Fruit fly (Drosophila melanogaster) Kc167 (cell line): ENCODE results near the gene Ugt36F1.

Experiments used
- Myc ChIP-seq: fragments of >200 bp; optimal IDR thresholded peaks from 2 replicates; lab custom pipeline; 2017; ENCODE audit warnings: missing external identifiers
- Sin3A ChIP-seq: fragments of >200 bp; optimal IDR thresholded peaks from 2 replicates; lab custom pipeline; 2018; ENCODE audit warnings: missing external identifiers
- h ChIP-seq: fragments of >200 bp; optimal IDR thresholded peaks from 3 replicates; lab custom pipeline; 2018; ENCODE audit warnings: missing external identifiers
- insv ChIP-seq: fragments of >200 bp; optimal IDR thresholded peaks from 3 replicates; lab custom pipeline; 2018; ENCODE audit warnings: missing external identifiers
- psq ChIP-seq: fragments of >200 bp; optimal IDR thresholded peaks from 2 replicates; lab custom pipeline; 2017; ENCODE audit warnings: missing external identifiers
- ttk ChIP-seq: sonication (Bioruptor generic); optimal IDR thresholded peaks from 2 replicates; lab custom pipeline; 2017; ENCODE audit warnings: missing external identifiers

Ugt36F1 gene

DNA sequence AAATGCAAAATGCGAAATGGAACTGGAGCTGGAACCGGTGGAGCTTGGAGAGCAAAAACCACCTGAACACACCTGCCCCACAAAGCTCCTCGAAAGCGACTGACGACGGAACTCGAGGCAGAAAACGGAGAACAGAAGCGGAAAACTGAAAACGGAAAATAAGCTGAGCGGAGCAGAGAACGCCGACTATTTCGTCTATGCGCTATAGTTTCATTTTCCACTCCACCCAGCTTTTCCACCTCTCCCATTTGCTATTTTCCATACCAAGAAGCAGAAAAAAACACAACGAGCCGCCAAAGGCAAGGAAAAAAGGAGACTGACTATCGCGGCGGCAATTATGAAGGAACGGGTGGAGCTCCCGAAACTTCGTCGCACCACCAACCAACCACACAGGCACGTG is 26.3 kb upstream of the Ugt36F1 start, which contains the start of gene ham:
Gene ham (minus strand): TSS at position 101 of the 400 bp plus-strand sequence.
- TF ChIP-seq insv (lab: Kevin White, UChicago) (no peak), Myc (lab: Kevin White, UChicago) (no peak), psq (lab: Kevin White, UChicago) (no peak), ttk (lab: Kevin White, UChicago) (no peak), h (no peak), Sin3A (no peak)

DNA sequence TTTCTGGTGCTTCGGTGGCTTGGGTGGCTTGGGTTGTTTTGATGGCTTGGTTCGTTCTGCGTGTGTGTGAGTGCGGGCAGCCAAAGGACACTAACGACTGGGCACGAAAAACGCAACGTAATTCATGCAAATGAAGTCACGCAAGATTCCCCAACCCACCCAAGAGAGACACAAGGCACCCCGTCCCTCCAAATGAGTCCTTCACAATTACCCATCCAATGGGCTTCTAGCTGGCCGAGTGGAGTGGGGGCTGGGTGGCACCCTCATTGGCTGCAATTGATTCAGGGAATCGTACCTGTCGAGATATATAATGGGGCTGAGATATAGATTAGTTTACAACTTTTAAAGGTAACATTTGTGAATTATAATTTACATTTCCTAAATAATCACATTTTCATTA is 25.9 kb upstream of the Ugt36F1 start:
- TF ChIP-seq ttk (lab: Kevin White, UChicago) = no peak
- TF ChIP-seq psq (lab: Kevin White, UChicago) = no peak
- TF ChIP-seq Myc (lab: Kevin White, UChicago) = no peak
- no peak for TF ChIP-seq Sin3A
- TF ChIP-seq h = no peak
- TF ChIP-seq insv (lab: Kevin White, UChicago) = no peak

DNA sequence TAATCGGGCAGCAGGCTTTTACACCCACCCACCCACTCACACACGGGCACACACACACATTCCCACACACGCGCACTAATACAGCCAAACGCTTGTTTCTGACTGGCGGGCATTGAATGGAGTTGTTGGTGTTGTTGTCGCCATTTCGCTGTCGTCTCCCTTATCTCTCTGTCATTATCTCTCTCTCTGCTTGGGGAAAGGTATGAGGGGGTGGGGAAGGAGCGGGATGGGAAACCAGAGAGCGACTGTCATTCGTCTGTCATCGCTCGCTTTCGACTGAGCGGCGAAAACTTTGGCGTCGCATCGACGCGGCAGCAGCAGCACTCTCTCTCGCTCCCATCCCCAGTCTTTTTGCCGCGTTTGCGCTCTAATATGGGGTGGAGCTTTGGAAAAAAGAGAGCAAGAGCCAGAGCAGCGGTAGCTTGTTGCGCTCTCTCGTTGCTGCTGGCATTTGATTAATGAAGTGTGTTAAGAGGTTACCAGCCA is 23.2 kb upstream of the Ugt36F1 start:
- TF ChIP-seq insv (lab: Kevin White, UChicago) (peak; percentile 67), ttk (lab: Kevin White, UChicago) (no peak), Sin3A (no peak)

DNA sequence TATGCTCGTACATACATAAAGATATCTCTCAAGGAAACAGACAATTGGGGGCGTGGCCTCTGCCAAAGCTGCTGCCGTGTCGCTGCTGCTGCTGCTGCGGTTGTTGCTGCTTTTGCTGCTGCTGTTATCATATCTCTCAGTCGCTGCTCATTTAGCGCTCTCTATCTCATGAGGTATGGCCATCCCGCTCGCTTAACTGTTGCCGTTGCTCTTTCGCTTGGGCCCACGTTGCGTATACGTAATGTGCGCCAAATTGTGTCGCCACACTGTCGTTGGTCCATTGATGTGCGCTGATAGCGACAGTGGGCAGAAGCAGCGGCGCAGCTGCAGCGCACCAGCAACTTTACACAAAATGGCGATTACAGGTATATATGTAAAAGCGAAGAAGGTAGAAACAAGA is 22.7 kb upstream of the Ugt36F1 start:
- TF ChIP-seq psq (lab: Kevin White, UChicago) = no peak
- no peak for TF ChIP-seq ttk (lab: Kevin White, UChicago)
- TF ChIP-seq Myc (lab: Kevin White, UChicago) = no peak
- no peak for TF ChIP-seq Sin3A
- TF ChIP-seq h = no peak
- TF ChIP-seq insv (lab: Kevin White, UChicago) = no peak

DNA sequence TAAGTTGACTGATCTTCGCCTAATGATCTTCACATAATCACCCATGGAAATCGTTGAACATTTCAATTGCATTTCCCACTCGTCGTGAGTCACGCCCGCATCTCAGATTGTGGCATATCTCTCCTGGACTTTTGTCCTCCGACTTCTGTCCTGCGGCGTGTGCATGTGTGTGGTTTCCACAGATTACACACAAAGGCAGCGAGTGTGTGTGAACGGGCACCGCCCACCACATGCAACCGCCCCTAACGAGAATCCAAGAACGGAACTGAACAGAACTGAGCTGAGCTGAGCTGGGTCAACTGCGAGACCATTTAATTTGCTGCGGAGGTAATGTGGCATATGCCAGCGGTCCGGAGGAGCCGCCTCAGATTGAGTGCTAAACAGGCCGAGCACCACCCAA is 17.4 kb upstream of the Ugt36F1 start:
- TF ChIP-seq insv (lab: Kevin White, UChicago) (no peak), Myc (lab: Kevin White, UChicago) (no peak), Sin3A (no peak), psq (lab: Kevin White, UChicago) (no peak), h (no peak), ttk (lab: Kevin White, UChicago) (no peak)

DNA sequence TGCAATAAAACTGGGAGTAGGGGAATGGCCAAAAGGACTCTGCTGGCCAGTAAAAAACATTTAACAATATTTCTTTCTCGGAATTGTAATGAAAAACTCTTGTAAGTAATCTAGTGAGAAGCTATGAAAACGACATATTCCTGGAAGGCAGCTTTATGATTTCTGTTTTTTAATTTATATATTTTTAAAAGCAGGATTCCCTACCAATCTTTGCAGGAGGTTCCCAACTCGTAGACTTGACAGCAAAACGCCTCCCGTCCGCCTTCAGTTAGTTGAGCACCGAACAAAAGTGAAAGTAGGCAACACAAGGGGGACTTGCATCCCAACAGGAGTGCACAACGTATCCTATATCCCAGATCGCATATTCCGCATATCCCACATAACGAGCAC is 13.9 kb upstream of the Ugt36F1 start, which contains the start of gene CG43814:
Gene CG43814 (minus strand): TSS at position 101 of the 390 bp plus-strand sequence.
- no peak for TF ChIP-seq Myc (lab: Kevin White, UChicago)
- TF ChIP-seq Sin3A = no peak
- no peak for TF ChIP-seq psq (lab: Kevin White, UChicago)
- no peak for TF ChIP-seq h
- no peak for TF ChIP-seq insv (lab: Kevin White, UChicago)
- no peak for TF ChIP-seq ttk (lab: Kevin White, UChicago)

DNA sequence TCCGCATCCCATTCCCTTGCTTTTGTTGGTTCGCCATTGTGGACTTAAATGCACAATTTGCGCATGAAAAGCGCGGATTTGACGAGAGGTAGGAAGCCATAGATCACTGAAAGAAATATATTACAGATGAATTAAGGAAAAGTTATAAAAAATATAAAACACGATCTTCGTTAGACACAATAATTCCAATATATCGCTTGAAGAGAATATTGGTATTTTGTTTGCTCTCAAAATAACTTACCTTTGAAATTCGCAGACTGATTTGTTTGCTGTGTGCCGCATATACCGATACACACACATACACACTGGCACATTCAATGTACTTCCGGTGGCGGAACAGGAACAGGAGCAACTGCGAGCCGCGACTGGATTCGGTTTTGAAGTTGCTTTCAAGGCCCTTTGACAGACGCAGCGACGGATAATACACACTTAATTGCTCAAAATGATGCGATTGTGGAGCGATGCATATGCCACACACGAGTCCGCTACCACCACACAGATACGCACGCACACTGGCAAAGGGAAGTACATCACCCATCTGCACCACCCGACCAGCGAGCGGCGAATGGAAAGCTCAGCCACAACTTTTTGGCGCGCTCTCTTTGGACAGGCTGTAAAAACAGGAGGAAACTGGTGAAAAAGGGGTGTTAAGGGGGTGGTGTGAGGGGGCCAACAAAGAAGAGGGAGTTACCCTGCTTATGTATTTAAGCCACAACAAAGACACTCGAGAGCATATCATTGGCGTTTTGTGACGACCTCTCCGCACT is 13.3 kb upstream of the Ugt36F1 start:
- TF ChIP-seq insv (lab: Kevin White, UChicago) (no peak), psq (lab: Kevin White, UChicago) (no peak), Sin3A (no peak), Myc (lab: Kevin White, UChicago) (no peak), ttk (lab: Kevin White, UChicago) (no peak)

DNA sequence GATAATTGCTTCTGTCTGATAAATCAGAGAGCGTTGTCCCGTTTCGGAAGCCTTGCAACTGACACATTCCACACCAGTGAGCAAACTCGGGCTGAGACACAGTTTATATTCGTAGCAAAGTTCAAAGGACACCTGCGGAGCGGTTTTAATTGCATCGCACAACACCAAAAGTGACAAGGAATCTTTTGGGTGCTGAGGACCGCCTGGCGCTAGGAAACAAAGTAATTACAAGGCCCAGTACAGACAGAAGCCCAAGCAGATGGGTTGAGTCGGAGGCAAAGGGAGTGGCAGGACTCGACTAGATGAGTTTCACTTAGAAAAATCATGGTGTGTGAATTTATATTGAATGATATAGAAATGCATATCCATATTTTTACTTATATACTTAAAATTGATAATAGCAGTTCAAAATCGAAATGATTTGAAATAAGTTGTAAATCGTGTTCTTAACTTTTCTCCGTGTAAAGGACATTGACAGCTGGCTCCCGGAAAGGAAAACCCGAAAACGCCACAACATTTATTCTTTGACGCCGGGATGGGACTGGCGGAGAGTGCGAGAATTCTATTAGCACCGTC is 10.3 kb upstream of the Ugt36F1 start:
- TF ChIP-seq Sin3A (no peak), Myc (lab: Kevin White, UChicago) (no peak), ttk (lab: Kevin White, UChicago) (no peak), psq (lab: Kevin White, UChicago) (no peak), h (no peak), insv (lab: Kevin White, UChicago) (no peak)

DNA sequence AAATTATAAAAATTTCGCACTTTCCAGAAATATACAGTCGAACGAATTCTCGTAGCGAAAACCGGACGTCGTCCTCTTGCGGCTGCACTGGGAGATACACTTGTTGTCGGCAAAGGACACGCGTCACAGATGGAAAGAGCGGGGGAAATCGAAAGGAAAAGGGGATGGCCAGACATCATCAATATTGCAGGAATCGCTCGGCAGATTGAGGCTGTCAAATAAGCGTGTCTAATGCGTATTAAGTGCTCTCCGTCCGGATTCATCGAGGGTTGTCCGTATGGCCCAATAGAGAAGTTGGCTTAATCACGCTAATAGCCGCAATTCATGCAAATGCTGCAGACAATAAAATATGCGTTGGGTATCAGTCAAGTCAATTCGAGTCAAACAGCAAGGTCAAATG is 9.7 kb upstream of the Ugt36F1 start:
- no peak for TF ChIP-seq insv (lab: Kevin White, UChicago)
- TF ChIP-seq Sin3A = no peak
- TF ChIP-seq h = no peak
- no peak for TF ChIP-seq ttk (lab: Kevin White, UChicago)
- TF ChIP-seq psq (lab: Kevin White, UChicago) = no peak
- TF ChIP-seq Myc (lab: Kevin White, UChicago) = no peak

DNA sequence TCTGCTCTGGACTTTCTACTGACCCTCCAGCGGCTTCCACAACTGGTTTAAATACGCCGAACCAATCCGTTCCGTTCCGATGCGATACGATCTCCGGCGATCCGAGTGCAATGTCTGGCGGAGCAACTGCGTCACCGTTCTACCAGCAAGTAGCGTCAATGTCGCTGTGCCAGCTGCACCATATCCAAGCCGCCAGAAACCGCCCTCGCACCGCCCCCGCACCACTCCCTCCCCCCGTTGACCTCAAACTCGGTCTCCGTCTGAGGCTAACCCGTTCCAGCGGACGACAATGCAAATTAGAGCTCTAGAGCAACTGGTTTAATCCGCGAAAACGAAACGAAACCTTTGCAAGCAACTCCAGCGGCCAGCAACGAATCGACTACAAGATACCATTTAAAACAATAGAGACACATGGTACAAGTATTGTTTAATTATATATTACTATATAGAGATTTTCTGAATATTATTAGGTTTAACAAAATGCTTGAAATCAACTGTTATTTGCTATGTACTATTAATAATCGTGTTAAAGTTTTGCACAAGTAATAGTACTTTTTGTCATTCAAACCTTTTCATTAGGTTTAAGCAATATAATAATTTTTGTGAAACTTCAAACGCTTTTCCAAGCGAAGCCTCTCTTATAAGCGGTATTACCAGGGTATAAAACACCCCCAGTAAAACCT is 8.0 kb upstream of the Ugt36F1 start, which contains the start of the genes CG10570 and CG42502:
Gene CG10570 (minus strand): TSS at position 293 of the 683 bp plus-strand sequence.
Gene CG42502 (minus strand): TSS at position 293 of the 683 bp plus-strand sequence.
- TF ChIP-seq Myc (lab: Kevin White, UChicago) (no peak), h (no peak), insv (lab: Kevin White, UChicago) (no peak), psq (lab: Kevin White, UChicago) (no peak), ttk (lab: Kevin White, UChicago) (no peak), Sin3A (no peak)

DNA sequence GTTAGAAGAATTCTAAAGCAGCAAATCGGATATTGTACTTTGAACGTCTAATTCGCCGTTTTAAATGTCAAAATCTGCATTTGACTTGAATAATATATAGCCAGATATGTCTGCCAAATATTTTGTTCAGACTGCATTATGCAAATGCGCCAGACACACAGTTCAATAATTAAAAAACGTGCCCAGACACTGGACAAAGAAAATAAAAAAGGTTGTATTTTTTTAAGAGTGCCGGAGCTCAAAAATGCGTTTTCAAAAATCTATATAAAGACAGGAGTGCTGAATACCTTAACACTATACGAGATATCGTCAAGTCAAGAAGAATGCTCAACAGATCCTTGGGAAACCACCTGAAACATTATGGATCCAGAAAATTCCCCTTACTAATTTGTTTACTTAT is 6.8 kb upstream of the Ugt36F1 start, which contains the start of the genes CG17325 and CG42305:
Gene CG17325 (plus strand): TSS at position 301 of the 400 bp plus-strand sequence.
Gene CG42305 (plus strand): TSS at position 301 of the 400 bp plus-strand sequence.
- TF ChIP-seq h (no peak), psq (lab: Kevin White, UChicago) (no peak), Myc (lab: Kevin White, UChicago) (no peak), Sin3A (no peak), insv (lab: Kevin White, UChicago) (no peak), ttk (lab: Kevin White, UChicago) (no peak)
